Worm (Caenorhabditis elegans) whole organism, L4 larva: ENCODE data around the gene H20E11.3.
A peak's percentile ranks its signal among the peaks of the same experiment; 100 is the strongest.

Experiments
- F44E2.7 ChIP-seq: fragments of 200-800 bp; sonication (Bioruptor generic); IDR thresholded peaks from 2 replicates; pipeline ENCODE4 v2.1.2; 2022; ENCODE audit warnings: missing genetic modification characterization, missing compliant biosample characterization
- T26A8.4 ChIP-seq: fragments of 200-800 bp; sonication (Bioruptor generic); IDR thresholded peaks from 2 replicates; pipeline ENCODE4 v1.3.6; 2022; ENCODE audit warnings: missing genetic modification characterization, missing compliant biosample characterization
- Y105C5A.15 ChIP-seq: fragments of 200-800 bp; sonication (Bioruptor generic); IDR thresholded peaks from 2 replicates; pipeline ENCODE4 v1.3.6; 2022; ENCODE audit warnings: missing genetic modification characterization, missing compliant biosample characterization
- Y48G9A.11 ChIP-seq: fragments of 200-800 bp; sonication (Bioruptor generic); IDR thresholded peaks from 2 replicates; pipeline ENCODE4 v1.3.6; 2022; ENCODE audit warnings: missing genetic modification reagents, missing genetic modification characterization, missing compliant biosample characterization
- Y5F2A.4 ChIP-seq: fragments of 200-800 bp; sonication (Bioruptor generic); optimal IDR thresholded peaks from 2 replicates; lab custom pipeline; 2018; ENCODE audit warnings: mild to moderate bottlenecking, missing genetic modification characterization, missing compliant biosample characterization
- aha-1 ChIP-seq: fragments of 150-350 bp; peaks from one replicate; lab custom pipeline; 2014; ENCODE audit warnings: missing biosample characterization, missing genetic modification characterization
- aly-2 ChIP-seq: sonication (generic microtip); optimal IDR thresholded peaks from 2 replicates; lab custom pipeline; 2018; ENCODE audit warnings: missing biosample characterization, missing genetic modification characterization
- arid-1 ChIP-seq: fragments of 200-800 bp; sonication (Bioruptor generic); conservative IDR thresholded peaks from 2 replicates; pipeline ENCODE4 v1.3.6; 2022; ENCODE audit warnings: missing genetic modification reagents, missing genetic modification characterization, missing compliant biosample characterization
- attf-4 ChIP-seq: sonication (generic microtip); optimal IDR thresholded peaks from 3 replicates; lab custom pipeline; 2017; ENCODE audit warnings: missing biosample characterization, missing genetic modification characterization
- ceh-20 ChIP-seq: fragments of 200-800 bp; sonication (Bioruptor generic); IDR thresholded peaks from 2 replicates; pipeline ENCODE4 v1.3.6; 2022; ENCODE audit warnings: missing genetic modification reagents, missing genetic modification characterization, missing compliant biosample characterization
- ceh-28 ChIP-seq: fragments of 150-350 bp; optimal IDR thresholded peaks from 2 replicates; lab custom pipeline; 2014; ENCODE audit warnings: missing biosample characterization, missing genetic modification reagents, missing genetic modification characterization
- ctbp-1 ChIP-seq: fragments of 200-800 bp; sonication (Bioruptor generic); IDR thresholded peaks from 2 replicates; pipeline ENCODE4 v1.3.6; 2022; ENCODE audit warnings: missing genetic modification reagents, missing genetic modification characterization, missing compliant biosample characterization
- daf-16 ChIP-seq, 3 experiments: sonication (generic microtip); optimal IDR thresholded peaks; 2 replicates each; lab custom pipeline; 2016 to 2017; ENCODE audit warnings: missing genetic modification characterization in 3 of 3, missing genetic modification reagents in 3 of 3, mild to moderate bottlenecking in 2 of 3, missing compliant biosample characterization in 2 of 3, missing biosample characterization in 1 of 3, moderate library complexity in 1 of 3
- daf-8 ChIP-seq: fragments of 200-800 bp; sonication (Bioruptor generic); IDR thresholded peaks from 2 replicates; pipeline ENCODE4 v1.3.6; 2022; ENCODE audit warnings: missing genetic modification characterization, missing compliant biosample characterization
- dmd-8 ChIP-seq: fragments of 200-800 bp; sonication (Bioruptor generic); IDR thresholded peaks from 2 replicates; pipeline ENCODE4 v1.3.6; 2022; ENCODE audit warnings: missing genetic modification characterization, missing compliant biosample characterization
- egl-43 ChIP-seq: fragments of 200-800 bp; sonication (Bioruptor generic); IDR thresholded peaks from 2 replicates; pipeline ENCODE4 v1.3.6; 2022; ENCODE audit warnings: missing genetic modification reagents, missing genetic modification characterization, missing compliant biosample characterization
- hlh-30 ChIP-seq: sonication (generic microtip); optimal IDR thresholded peaks from 2 replicates; lab custom pipeline; 2017; ENCODE audit warnings: antibody characterized with exemption, mild to moderate bottlenecking, missing genetic modification characterization, missing compliant biosample characterization; ENCODE audit not compliant: insufficient read depth
- lin-13 ChIP-seq: fragments of 150-350 bp; optimal IDR thresholded peaks from 2 replicates; lab custom pipeline; 2014; ENCODE audit warnings: missing biosample characterization, missing genetic modification reagents, missing genetic modification characterization
- lin-38 ChIP-seq: fragments of 200-800 bp; sonication (Bioruptor generic); IDR thresholded peaks from 2 replicates; pipeline ENCODE4 v1.3.6; 2022; ENCODE audit warnings: missing genetic modification reagents, missing genetic modification characterization, missing compliant biosample characterization
- lin-39 ChIP-seq: fragments of 150-350 bp; optimal IDR thresholded peaks from 2 replicates; lab custom pipeline; 2014; ENCODE audit warnings: missing biosample characterization, missing genetic modification reagents, missing genetic modification characterization
- lsy-2 ChIP-seq, 2 experiments: fragments of 150-350 bp in 1 of 2; sonication (generic microtip) in 1 of 2; optimal IDR thresholded peaks; 2 replicates each; lab custom pipeline; 2014 to 2017; ENCODE audit warnings: missing biosample characterization in 2 of 2, missing genetic modification characterization in 2 of 2
- mdl-1 ChIP-seq, 2 experiments: fragments of 150-350 bp in 1 of 2; sonication (generic microtip) in 1 of 2; optimal IDR thresholded peaks; 2 replicates each; lab custom pipeline; 2014 to 2017; ENCODE audit warnings: missing biosample characterization in 2 of 2, missing genetic modification characterization in 2 of 2
- nhr-10 ChIP-seq: fragments of 150-350 bp; optimal IDR thresholded peaks from 2 replicates; lab custom pipeline; 2014; ENCODE audit warnings: missing biosample characterization, missing genetic modification characterization
- nhr-102 ChIP-seq: sonication (generic microtip); optimal IDR thresholded peaks from 2 replicates; lab custom pipeline; 2016; ENCODE audit warnings: mild to moderate bottlenecking, missing genetic modification characterization, moderate library complexity, missing compliant biosample characterization
- nhr-11 ChIP-seq: fragments of 150-350 bp; optimal IDR thresholded peaks from 2 replicates; lab custom pipeline; 2014; ENCODE audit warnings: missing biosample characterization, missing genetic modification characterization
- nhr-28 ChIP-seq: fragments of 150-350 bp; optimal IDR thresholded peaks from 2 replicates; lab custom pipeline; 2014; ENCODE audit warnings: missing biosample characterization, missing genetic modification characterization
- nhr-6 ChIP-seq: fragments of 150-350 bp; optimal IDR thresholded peaks from 2 replicates; lab custom pipeline; 2014; ENCODE audit warnings: missing biosample characterization, missing genetic modification characterization
- nhr-77 ChIP-seq: fragments of 150-350 bp; optimal IDR thresholded peaks from 2 replicates; lab custom pipeline; 2014; ENCODE audit warnings: missing biosample characterization, missing genetic modification characterization
- pha-4 ChIP-seq, 2 experiments: fragments of 150-350 bp in 1 of 2; fragments of 200-800 bp in 1 of 2; sonication (Bioruptor generic) in 1 of 2; IDR thresholded peaks in 1 of 2; optimal IDR thresholded peaks in 1 of 2; 2 replicates each; pipeline versions ENCODE4 v1.3.6 to Lab custom; 2014 to 2022; ENCODE audit warnings: missing genetic modification characterization in 2 of 2, missing genetic modification reagents in 2 of 2, missing biosample characterization in 1 of 2, missing compliant biosample characterization in 1 of 2
- php-3 ChIP-seq: fragments of 200-800 bp; sonication (Bioruptor generic); IDR thresholded peaks from 2 replicates; pipeline ENCODE4 v1.3.6; 2022; ENCODE audit warnings: missing genetic modification reagents, missing genetic modification characterization, missing compliant biosample characterization
- pqm-1 ChIP-seq: sonication (generic microtip); optimal IDR thresholded peaks from 2 replicates; lab custom pipeline; 2017; ENCODE audit warnings: missing biosample characterization, missing genetic modification characterization
- saeg-2 ChIP-seq: fragments of 200-800 bp; sonication (Bioruptor generic); IDR thresholded peaks from 2 replicates; pipeline ENCODE4 v1.3.6; 2022; ENCODE audit warnings: missing genetic modification reagents, missing genetic modification characterization, missing compliant biosample characterization
- skn-1 ChIP-seq: fragments of 150-350 bp; optimal IDR thresholded peaks from 2 replicates; lab custom pipeline; 2014; ENCODE audit warnings: missing biosample characterization, missing genetic modification characterization
- snpc-1.2 ChIP-seq: fragments of 200-800 bp; sonication (Bioruptor generic); IDR thresholded peaks from 2 replicates; pipeline ENCODE4 v1.3.6; 2022; ENCODE audit warnings: missing genetic modification reagents, missing genetic modification characterization, missing compliant biosample characterization
- spr-1 ChIP-seq: sonication (generic microtip); optimal IDR thresholded peaks from 2 replicates; lab custom pipeline; 2016; ENCODE audit warnings: mild to moderate bottlenecking, missing genetic modification characterization, missing compliant biosample characterization
- spr-3 ChIP-seq: fragments of 200-800 bp; sonication (Bioruptor generic); optimal IDR thresholded peaks from 2 replicates; lab custom pipeline; 2018; ENCODE audit warnings: mild to moderate bottlenecking, missing genetic modification characterization, missing compliant biosample characterization
- tag-97 ChIP-seq: fragments of 200-800 bp; sonication (Bioruptor generic); IDR thresholded peaks from 2 replicates; pipeline ENCODE4 v1.3.6; 2022; ENCODE audit warnings: missing genetic modification characterization, missing compliant biosample characterization
- tra-1 ChIP-seq: fragments of 200-800 bp; sonication (Bioruptor generic); IDR thresholded peaks from 2 replicates; pipeline ENCODE4 v1.3.6; 2022; ENCODE audit warnings: missing genetic modification reagents, missing genetic modification characterization, missing compliant biosample characterization
- unc-130 ChIP-seq: sonication (generic microtip); optimal IDR thresholded peaks from 2 replicates; lab custom pipeline; 2016; ENCODE audit warnings: missing genetic modification reagents, missing genetic modification characterization, missing compliant biosample characterization
- unc-62 ChIP-seq, 3 experiments: fragments of 150-350 bp in 1 of 3; sonication (generic microtip); optimal IDR thresholded peaks in 2 of 3; peaks in 1 of 3; 1 replicate in 1 of 3; 2 replicates in 2 of 3; lab custom pipeline; 2014 to 2017; ENCODE audit warnings: missing biosample characterization in 3 of 3, missing genetic modification characterization in 3 of 3, missing genetic modification reagents in 3 of 3, missing genotype in 1 of 3

Gene H20E11.3

DNA sequence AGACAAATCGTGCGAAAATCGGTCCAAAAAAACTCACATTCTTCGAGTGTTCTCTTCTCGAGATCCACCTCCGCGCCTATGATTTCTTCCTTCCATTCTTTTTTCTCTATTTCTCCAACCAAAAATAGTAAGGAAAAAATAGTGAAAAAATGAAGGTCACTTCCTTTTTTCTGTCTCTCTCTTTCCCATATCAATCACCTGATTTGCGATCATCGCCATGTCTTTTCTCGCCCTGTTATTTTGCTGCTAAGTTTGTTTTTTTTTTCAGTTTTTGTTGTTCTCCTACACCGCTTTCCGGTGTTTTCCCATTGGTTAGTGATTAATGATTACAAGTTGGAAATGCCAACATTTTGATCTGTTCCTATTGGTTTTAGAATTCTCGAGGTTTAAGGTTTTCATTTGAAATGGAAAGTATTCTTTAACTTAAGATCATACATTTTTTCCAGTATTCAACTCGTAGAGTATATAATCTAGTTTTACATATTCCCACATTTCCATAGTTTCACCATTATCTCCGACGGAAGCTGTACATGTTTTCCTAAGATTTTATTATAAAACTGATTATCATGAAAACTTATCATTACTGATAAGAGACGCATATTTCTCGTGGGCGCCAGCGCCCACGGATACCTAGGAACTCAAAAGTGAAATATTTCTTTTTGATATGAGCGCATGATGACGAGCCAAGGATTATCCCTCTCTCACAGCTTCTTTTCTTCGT is 17.1 kb downstream of the H20E11.3 start:
- TF ChIP-seq daf-8 (no peak), ceh-28 (tag; lab: Kevin White, UChicago) (no peak), ceh-20 (no peak), Y5F2A.4 (no peak), hlh-30 (tag; lab: Kevin White, UChicago) (peak; percentile 39), nhr-28 (tag; lab: Kevin White, UChicago) (peak; percentile 36), nhr-11 (no peak), pha-4 (GFP tag; IDR thresholded peaks at IDR 0.05; lab: Robert Waterston, UW) (no peak), pha-4 (tag; optimal IDR thresholded peaks at IDR 0.05; lab: Kevin White, UChicago) (no peak), php-3 (GFP tag; lab: Robert Waterston, UW) (no peak), lin-39 (tag; lab: Kevin White, UChicago) (no peak), dmd-8 (GFP tag; lab: Robert Waterston, UW) (no peak), pqm-1 (tag; lab: Kevin White, UChicago) (peak; percentile 14), daf-16 (GFP tag; optimal IDR thresholded peaks at IDR 0.05; lab: Kevin White, UChicago) (no peak), daf-16 (tag; optimal IDR thresholded peaks at IDR 0.05; lab: Kevin White, UChicago) (peak; percentile 34)

DNA sequence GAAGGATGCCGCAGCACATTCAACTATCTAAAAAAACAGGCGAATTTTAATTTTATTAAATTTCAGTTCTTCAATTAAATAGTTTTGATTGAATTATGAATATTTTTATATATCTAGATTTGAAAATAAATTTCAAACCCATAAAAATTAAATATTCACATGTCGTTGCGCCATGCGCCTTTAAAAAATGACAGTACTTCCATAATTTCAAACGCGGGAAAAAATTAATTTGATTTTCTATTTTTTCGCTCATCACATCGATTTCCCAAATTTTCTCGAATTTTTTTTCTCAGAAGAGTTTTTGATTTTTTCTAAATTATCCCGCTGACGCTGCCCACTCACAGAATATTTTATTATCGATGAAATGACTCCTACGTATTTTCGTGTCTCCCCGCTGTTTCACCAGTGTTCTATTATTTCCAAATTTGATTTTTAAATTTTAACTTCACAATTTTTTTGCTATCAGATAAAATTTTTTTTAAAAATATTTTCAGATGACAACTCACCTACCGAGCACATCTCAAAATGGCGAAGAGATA is 17.9 kb downstream of the H20E11.3 start, which contains the start of gene lip-1:
Gene lip-1 (plus strand): TSS at position 489 of the 539 bp plus-strand sequence.
- no peak for TF ChIP-seq Y48G9A.11
- no peak for TF ChIP-seq T26A8.4
- no peak for TF ChIP-seq daf-8
- TF ChIP-seq unc-130 = peak; percentile 25
- peak; percentile 21; the same call in 1 of the 2 replicates for TF ChIP-seq lin-38
- TF ChIP-seq pqm-1 (tag; lab: Kevin White, UChicago) = no peak
- TF ChIP-seq nhr-77 (tag; lab: Kevin White, UChicago) = no peak
- no peak for TF ChIP-seq mdl-1 (tag; optimal IDR thresholded peaks at IDR 0.05; lab: Kevin White, UChicago)
- peak; percentile 68; the same call in 1 of the 2 replicates for TF ChIP-seq snpc-1.2
- no peak for TF ChIP-seq tag-97
- TF ChIP-seq tra-1 (GFP tag; lab: Robert Waterston, UW) = no peak
- TF ChIP-seq saeg-2 (GFP tag; lab: Robert Waterston, UW) = no peak
- no peak for TF ChIP-seq egl-43
- TF ChIP-seq unc-62 (GFP tag; optimal IDR thresholded peaks at IDR 0.05 in 1 of 2; lab: Kevin White, UChicago) = no peak
- no peak for TF ChIP-seq unc-62 (tag; optimal IDR thresholded peaks at IDR 0.05; lab: Kevin White, UChicago)
- no peak for TF ChIP-seq nhr-6 (tag; lab: Kevin White, UChicago)

DNA sequence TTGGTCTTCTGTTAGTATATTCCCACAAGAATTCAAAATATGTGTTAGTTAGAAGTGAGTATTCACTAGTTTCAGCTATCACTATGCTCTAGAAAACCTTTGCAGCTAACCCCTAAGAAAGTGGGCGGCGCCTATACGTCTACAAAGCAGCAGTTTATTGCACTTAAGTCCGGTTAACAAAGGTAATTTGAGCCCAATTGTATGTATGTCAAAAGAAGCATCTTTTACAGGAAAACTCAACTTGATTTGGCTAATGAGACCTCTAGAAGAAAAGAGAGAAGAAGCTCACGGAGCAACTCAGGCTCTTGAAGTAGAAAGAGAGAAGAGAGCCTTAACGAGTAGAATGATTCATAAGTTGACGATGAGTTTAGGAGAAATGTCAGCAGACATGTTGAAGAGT is 28.1 kb downstream of the H20E11.3 start:
- TF ChIP-seq nhr-102 (no peak), unc-62 (GFP tag; optimal IDR thresholded peaks at IDR 0.05 in 1 of 2; lab: Kevin White, UChicago) (peak in 1 of 2 experiments; percentile 68), unc-62 (tag; optimal IDR thresholded peaks at IDR 0.05; lab: Kevin White, UChicago) (no peak), aly-2 (tag; lab: Kevin White, UChicago) (no peak)
- TF ChIP-seq, all 104 proteins: peak for 1

DNA sequence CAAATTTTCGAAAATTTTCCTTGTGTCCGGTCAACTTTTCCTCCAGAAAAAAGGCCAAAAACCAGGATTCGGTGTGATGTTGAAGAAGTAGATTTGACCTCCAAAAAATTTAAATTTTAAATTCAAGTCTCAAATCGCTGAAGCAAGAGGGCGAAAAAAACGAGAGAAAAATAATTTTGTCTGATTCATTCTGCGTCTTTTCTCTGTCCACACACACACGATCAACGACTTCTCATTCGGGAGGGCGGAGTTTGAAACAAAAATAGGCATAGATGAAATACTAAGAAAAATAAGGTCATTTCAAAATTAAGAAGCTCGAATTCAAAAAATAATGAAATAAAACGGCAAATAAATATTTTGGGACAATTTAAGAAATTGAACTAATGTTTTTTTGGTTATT is 34.7 kb downstream of the H20E11.3 start, which contains the start of gene R13H7.2:
Gene R13H7.2 (minus strand): TSS at position 101 of the 400 bp plus-strand sequence.
- TF ChIP-seq skn-1 (tag; lab: Kevin White, UChicago) (no peak), spr-1 (tag; lab: Kevin White, UChicago) (no peak), ctbp-1 (no peak), attf-4 (tag; lab: Kevin White, UChicago) (no peak), lin-38 (no peak), Y105C5A.15 (no peak), nhr-102 (no peak), spr-3 (no peak), tra-1 (GFP tag; lab: Robert Waterston, UW) (no peak), lsy-2 (tag; optimal IDR thresholded peaks at IDR 0.05; lab: Kevin White, UChicago) (no peak), daf-16 (GFP tag; optimal IDR thresholded peaks at IDR 0.05; lab: Kevin White, UChicago) (no peak), daf-16 (tag; optimal IDR thresholded peaks at IDR 0.05; lab: Kevin White, UChicago) (no peak), aly-2 (tag; lab: Kevin White, UChicago) (no peak), ceh-28 (tag; lab: Kevin White, UChicago) (no peak), saeg-2 (GFP tag; lab: Robert Waterston, UW) (no peak), F44E2.7 (GFP tag; lab: Robert Waterston, UW) (no peak), arid-1 (GFP tag; lab: Robert Waterston, UW) (no peak), lin-13 (GFP tag; lab: Kevin White, UChicago) (no peak), aha-1 (tag; lab: Kevin White, UChicago) (no peak), nhr-10 (no peak)
- TF ChIP-seq, all 104 proteins: peak for 0
